Worm (Caenorhabditis elegans) whole organism, L3 larva: Measurements from ENCODE around the gene F37C4.8.

Experiments used
- ZK546.5 ChIP-seq: sonication (generic microtip); optimal IDR thresholded peaks from 2 replicates; lab custom pipeline; 2017; ENCODE audit warnings: missing biosample characterization, missing genetic modification characterization
- aly-2 ChIP-seq: fragments of 150-350 bp; optimal IDR thresholded peaks from 2 replicates; lab custom pipeline; 2014; ENCODE audit warnings: missing biosample characterization, missing genetic modification characterization
- ama-1 ChIP-seq: fragments of 150-350 bp; optimal IDR thresholded peaks from 2 replicates; lab custom pipeline; 2018
- ceh-16 ChIP-seq: sonication (generic microtip); optimal IDR thresholded peaks from 2 replicates; lab custom pipeline; 2017; ENCODE audit warnings: missing biosample characterization, missing genetic modification characterization
- ceh-28 ChIP-seq: fragments of 150-350 bp; optimal IDR thresholded peaks from 2 replicates; lab custom pipeline; 2014; ENCODE audit warnings: missing biosample characterization, missing genetic modification reagents, missing genetic modification characterization
- ceh-82 ChIP-seq: fragments of 150-350 bp; optimal IDR thresholded peaks from 2 replicates; lab custom pipeline; 2014; ENCODE audit warnings: missing biosample characterization, missing genetic modification characterization
- ceh-9 ChIP-seq: sonication (generic microtip); optimal IDR thresholded peaks from 2 replicates; lab custom pipeline; 2018; ENCODE audit warnings: missing biosample characterization, missing genetic modification characterization
- daf-12 ChIP-seq: fragments of 150-350 bp; optimal IDR thresholded peaks from 2 replicates; lab custom pipeline; 2014; ENCODE audit warnings: missing biosample characterization, missing genetic modification reagents, missing genetic modification characterization
- egl-27 ChIP-seq: sonication (generic microtip); optimal IDR thresholded peaks from 4 replicates; lab custom pipeline; 2017; ENCODE audit warnings: missing biosample characterization, missing genetic modification reagents, missing genetic modification characterization
- egl-5 ChIP-seq: fragments of 150-350 bp; optimal IDR thresholded peaks from 2 replicates; lab custom pipeline; 2017; ENCODE audit warnings: missing biosample characterization, missing genetic modification reagents, missing genetic modification characterization, inconsistent platforms
- elt-1 ChIP-seq: fragments of 150-350 bp; optimal IDR thresholded peaks from 2 replicates; lab custom pipeline; 2014; ENCODE audit warnings: missing biosample characterization, missing genetic modification characterization
- elt-2 ChIP-seq: sonication (generic microtip); optimal IDR thresholded peaks from 2 replicates; lab custom pipeline; 2016; ENCODE audit warnings: missing genetic modification reagents, mild to moderate bottlenecking, missing genetic modification characterization, missing compliant biosample characterization
- fkh-10 ChIP-seq: sonication (generic microtip); optimal IDR thresholded peaks from 2 replicates; lab custom pipeline; 2017; ENCODE audit warnings: missing biosample characterization, missing genetic modification reagents, missing genetic modification characterization
- fkh-2 ChIP-seq: fragments of 150-350 bp; optimal IDR thresholded peaks from 2 replicates; lab custom pipeline; 2014; ENCODE audit warnings: missing biosample characterization, missing genetic modification reagents, missing genetic modification characterization
- fos-1 ChIP-seq: fragments of 150-350 bp; optimal IDR thresholded peaks from 2 replicates; lab custom pipeline; 2014; ENCODE audit warnings: missing biosample characterization, missing genetic modification characterization
- hmg-11 ChIP-seq: sonication (generic microtip); optimal IDR thresholded peaks from 2 replicates; lab custom pipeline; 2016; ENCODE audit warnings: missing genetic modification characterization, missing compliant biosample characterization
- lin-15B ChIP-seq: fragments of 150-350 bp; optimal IDR thresholded peaks from 2 replicates; lab custom pipeline; 2014; ENCODE audit warnings: missing biosample characterization, missing genetic modification characterization
- lin-39 ChIP-seq: fragments of 150-350 bp; optimal IDR thresholded peaks from 2 replicates; lab custom pipeline; 2018; ENCODE audit warnings: missing biosample characterization, missing genetic modification reagents, missing genetic modification characterization
- lsy-12 ChIP-seq: sonication (generic microtip); optimal IDR thresholded peaks from 2 replicates; lab custom pipeline; 2016; ENCODE audit warnings: mild to moderate bottlenecking, missing genetic modification characterization, missing compliant biosample characterization
- mml-1 ChIP-seq: fragments of 150-350 bp; sonication (generic microtip); optimal IDR thresholded peaks from 3 replicates; lab custom pipeline; 2014; ENCODE audit warnings: missing biosample characterization, missing genetic modification characterization
- nhr-12 ChIP-seq: fragments of 150-350 bp; optimal IDR thresholded peaks from 2 replicates; lab custom pipeline; 2014; ENCODE audit warnings: missing biosample characterization, missing genetic modification characterization
- nhr-23 ChIP-seq: fragments of 150-350 bp; optimal IDR thresholded peaks from 2 replicates; lab custom pipeline; 2014; ENCODE audit warnings: missing biosample characterization, missing genetic modification reagents, missing genetic modification characterization
- nhr-237 ChIP-seq: fragments of 150-350 bp; optimal IDR thresholded peaks from 2 replicates; lab custom pipeline; 2014; ENCODE audit warnings: missing biosample characterization, missing genetic modification characterization
- nhr-25 ChIP-seq: sonication (generic microtip); optimal IDR thresholded peaks from 2 replicates; lab custom pipeline; 2017; ENCODE audit warnings: missing biosample characterization, missing genetic modification characterization
- nhr-28 ChIP-seq: fragments of 150-350 bp; optimal IDR thresholded peaks from 2 replicates; lab custom pipeline; 2014; ENCODE audit warnings: missing biosample characterization, missing genetic modification characterization
- nhr-43 ChIP-seq: sonication (generic microtip); optimal IDR thresholded peaks from 2 replicates; lab custom pipeline; 2016; ENCODE audit warnings: mild to moderate bottlenecking, missing genetic modification characterization, missing compliant biosample characterization; ENCODE audit not compliant: poor library complexity, severe bottlenecking
- nhr-67 ChIP-seq: fragments of 150-350 bp; optimal IDR thresholded peaks from 2 replicates; lab custom pipeline; 2014; ENCODE audit warnings: missing biosample characterization, missing genetic modification characterization
- nhr-76 ChIP-seq: fragments of 150-350 bp; sonication (generic microtip); optimal IDR thresholded peaks from 5 replicates; lab custom pipeline; 2014; ENCODE audit warnings: missing biosample characterization, missing genetic modification characterization
- nhr-77 ChIP-seq: fragments of 150-350 bp; optimal IDR thresholded peaks from 2 replicates; lab custom pipeline; 2014; ENCODE audit warnings: missing biosample characterization, missing genetic modification characterization
- pha-4 ChIP-seq: fragments of 150-350 bp; optimal IDR thresholded peaks from 2 replicates; lab custom pipeline; 2014; ENCODE audit warnings: missing biosample characterization, missing genetic modification reagents, missing genetic modification characterization
- sea-2 ChIP-seq: fragments of 150-350 bp; sonication (generic microtip); optimal IDR thresholded peaks from 4 replicates; lab custom pipeline; 2014; ENCODE audit warnings: missing biosample characterization, missing genetic modification reagents, missing genetic modification characterization
- skn-1 ChIP-seq: fragments of 150-350 bp; optimal IDR thresholded peaks from 2 replicates; lab custom pipeline; 2014; ENCODE audit warnings: missing biosample characterization, missing genetic modification characterization
- snpc-4 ChIP-seq: fragments of 150-350 bp; optimal IDR thresholded peaks from 2 replicates; lab custom pipeline; 2014; ENCODE audit warnings: missing biosample characterization, missing genetic modification characterization
- unc-39 ChIP-seq: sonication (generic microtip); optimal IDR thresholded peaks from 4 replicates; lab custom pipeline; 2017; ENCODE audit warnings: missing biosample characterization, missing genetic modification characterization
- unc-62 ChIP-seq: fragments of 150-350 bp; sonication (generic microtip); optimal IDR thresholded peaks from 4 replicates; lab custom pipeline; 2014; ENCODE audit warnings: missing biosample characterization, missing genetic modification reagents, missing genetic modification characterization
- ztf-11 ChIP-seq: fragments of 150-350 bp; optimal IDR thresholded peaks from 2 replicates; lab custom pipeline; 2014; ENCODE audit warnings: missing biosample characterization, missing genetic modification characterization
- ztf-4 ChIP-seq: fragments of 150-350 bp; optimal IDR thresholded peaks from 2 replicates; lab custom pipeline; 2014; ENCODE audit warnings: missing biosample characterization, missing genetic modification characterization

F37C4.8 gene

ce11 chrIV:3918160-3918559 is 37.1 kb upstream of the F37C4.8 start, which contains the start of gene F56D6.23:
Gene F56D6.23 (plus strand): TSS chrIV:3918460.
- TF ChIP-seq nhr-12 (tag; lab: Kevin White, UChicago) (no peak), ceh-82 (tag; lab: Kevin White, UChicago) (no peak), aly-2 (no peak), skn-1 (no peak), nhr-23 (no peak), snpc-4 (no peak), unc-62 (GFP tag; lab: Kevin White, UChicago) (no peak), elt-2 (no peak), ceh-9 (tag; lab: Kevin White, UChicago) (no peak), nhr-237 (no peak), ceh-16 (tag; lab: Kevin White, UChicago) (no peak), egl-27 (no peak)

- TF ChIP-seq lin-39 (tag; lab: Kevin White, UChicago) (no peak), ceh-9 (tag; lab: Kevin White, UChicago) (no peak), ama-1 (lab: Kevin White, UChicago) (no peak), ZK546.5 (tag; lab: Kevin White, UChicago) (no peak), ztf-4 (tag; lab: Kevin White, UChicago) (no peak), ceh-28 (tag; lab: Kevin White, UChicago) (no peak), egl-5 (no peak), nhr-76 (tag; lab: Kevin White, UChicago) (no peak)
These were observed 36.4 kb upstream of the F37C4.8 start, which contains the start of gene F56D6.14 for ce11 chrIV:3917405-3917804. Gene F56D6.14 (plus strand): TSS chrIV:3917705.

DNA sequence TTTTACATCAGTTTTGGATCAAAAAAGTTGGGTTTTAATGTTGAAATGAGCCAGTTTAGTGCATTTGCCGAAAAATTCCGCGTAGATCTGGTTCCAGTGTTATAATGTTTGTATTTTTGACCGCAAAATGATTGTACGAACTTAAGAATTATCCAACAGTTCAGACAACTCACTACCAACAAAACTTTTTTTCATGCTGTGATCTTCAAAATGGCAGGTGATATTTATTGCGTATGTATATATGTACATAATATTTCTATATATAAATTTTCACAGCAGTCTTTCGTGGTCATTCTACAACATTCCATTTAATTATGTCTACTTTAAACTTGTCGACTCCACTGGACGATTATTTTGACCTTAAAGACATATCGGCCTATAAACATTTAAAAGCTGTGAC is 34.3 kb upstream of the F37C4.8 start, which contains the start of gene srz-20:
Gene srz-20, plus strand, starts transcription at position 301 of the 400 bp plus-strand sequence.
- no peak for TF ChIP-seq lsy-12 (tag; lab: Kevin White, UChicago)
- no peak for TF ChIP-seq fkh-2 (tag; lab: Kevin White, UChicago)
- no peak for TF ChIP-seq hmg-11 (tag; lab: Kevin White, UChicago)
- no peak for TF ChIP-seq nhr-43 (tag; lab: Kevin White, UChicago)
- TF ChIP-seq snpc-4, result no peak
- TF ChIP-seq egl-5, result no peak
- no peak for TF ChIP-seq mml-1 (tag; lab: Kevin White, UChicago)
- no peak for TF ChIP-seq lin-15B (tag; lab: Kevin White, UChicago)
- no peak for TF ChIP-seq ztf-4 (tag; lab: Kevin White, UChicago)
- TF ChIP-seq nhr-76 (tag; lab: Kevin White, UChicago), result no peak
- TF ChIP-seq elt-2, result no peak
- no peak for TF ChIP-seq sea-2
- TF ChIP-seq ZK546.5 (tag; lab: Kevin White, UChicago), result no peak
- no peak for TF ChIP-seq unc-62 (GFP tag; lab: Kevin White, UChicago)
- TF ChIP-seq nhr-25, result no peak
- TF ChIP-seq elt-1, result no peak

ce11 chrIV:3914462-3914861 is 33.4 kb upstream of the F37C4.8 start, which contains the start of gene F56D6.19:
Gene F56D6.19 (plus strand): TSS chrIV:3914762.
- TF ChIP-seq unc-39 (tag; lab: Kevin White, UChicago) (no peak), nhr-77 (tag; lab: Kevin White, UChicago) (no peak), hmg-11 (tag; lab: Kevin White, UChicago) (no peak)
- TF ChIP-seq, all 47 proteins: peak for 0

DNA sequence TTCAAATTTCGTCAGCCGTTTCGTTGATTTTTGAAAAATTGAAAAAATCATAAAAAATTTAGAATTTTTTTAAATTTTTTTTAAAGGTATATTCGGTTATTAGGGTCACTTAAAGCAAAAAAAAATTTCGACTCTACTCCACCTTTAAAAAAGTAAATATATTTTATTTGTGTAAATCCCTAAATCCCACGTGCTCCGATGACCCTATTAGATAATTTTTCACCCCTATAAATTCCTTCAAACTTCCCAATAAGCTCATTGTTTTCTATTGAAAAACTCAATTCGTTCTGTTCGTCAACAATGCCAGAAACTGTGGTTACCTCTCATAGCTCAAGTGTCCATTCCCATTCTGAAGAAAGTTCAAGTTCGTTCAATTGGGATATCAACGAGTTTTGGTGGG is 31.6 kb upstream of the F37C4.8 start, which contains the start of gene F56D6.20:
Gene F56D6.20, plus strand, starts transcription at position 301 of the 400 bp plus-strand sequence.
- TF ChIP-seq ama-1 (lab: Kevin White, UChicago), result no peak
- no peak for TF ChIP-seq fos-1
- TF ChIP-seq ZK546.5 (tag; lab: Kevin White, UChicago), result no peak
- TF ChIP-seq daf-12, result no peak
- no peak for TF ChIP-seq snpc-4
- TF ChIP-seq egl-5, result no peak
- TF ChIP-seq elt-1, result no peak
- no peak for TF ChIP-seq pha-4 (tag; lab: Kevin White, UChicago)
- no peak for TF ChIP-seq lsy-12 (tag; lab: Kevin White, UChicago)
- TF ChIP-seq nhr-67, result no peak
- no peak for TF ChIP-seq ceh-16 (tag; lab: Kevin White, UChicago)
- TF ChIP-seq ztf-11, result no peak
- TF ChIP-seq nhr-28 (tag; lab: Kevin White, UChicago), result no peak
- no peak for TF ChIP-seq fkh-10
